Worm (Caenorhabditis elegans) whole organism, L4/young adult: ENCODE measurements around the gene rpc-2.
A peak's percentile ranks its signal among the peaks of the same experiment; 100 is the strongest.

Source experiments
- W03F9.2 ChIP-seq: fragments of 150-350 bp; optimal IDR thresholded peaks from 2 replicates; lab custom pipeline; 2014; ENCODE audit warnings: missing biosample characterization, missing genetic modification characterization
- him-1 ChIP-seq: sonication (generic microtip); optimal IDR thresholded peaks from 2 replicates; lab custom pipeline; 2016; ENCODE audit warnings: missing genotype, missing genetic modification reagents, missing genetic modification characterization, missing compliant biosample characterization

DNA sequence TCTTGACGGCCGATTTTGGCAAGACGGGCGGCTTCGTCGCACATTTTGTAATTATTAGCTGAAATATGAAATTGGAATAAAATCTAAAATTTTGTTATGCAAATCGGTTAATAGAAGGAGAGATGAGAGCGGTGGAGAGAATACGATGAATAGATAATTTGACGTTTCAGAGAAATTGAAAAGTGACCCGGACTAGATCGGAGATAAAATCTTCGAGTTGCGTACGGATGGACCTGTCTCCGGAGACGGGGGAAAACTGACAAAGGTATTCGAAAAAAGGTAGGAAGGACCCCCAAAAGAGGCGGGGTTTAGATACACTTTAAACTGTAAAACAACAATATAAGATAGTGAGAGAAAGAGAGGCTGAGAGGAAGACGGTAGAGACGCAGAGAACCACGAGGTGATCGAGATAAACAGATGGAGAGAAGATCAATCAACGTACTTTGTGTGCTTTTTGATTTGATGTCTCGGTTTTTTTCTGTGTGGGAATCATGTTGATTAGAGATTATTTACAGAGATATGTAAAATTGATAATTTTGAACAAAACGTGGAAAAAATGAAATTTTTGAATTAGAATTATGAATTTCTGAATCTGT, 5.0 kb upstream of the rpc-2 start, which contains the start of gene F09F7.6:
- TF ChIP-seq him-1 (tag; lab: Kevin White, UChicago) = no peak
- peak; percentile 25 for TF ChIP-seq W03F9.2 (tag; lab: Kevin White, UChicago)
